Fruit fly (Drosophila melanogaster): ENCODE results near the gene RhoGAP92B.
A peak's percentile ranks its signal among the peaks of the same experiment; 100 is the strongest.

The RhoGAP92B gene

DNA sequence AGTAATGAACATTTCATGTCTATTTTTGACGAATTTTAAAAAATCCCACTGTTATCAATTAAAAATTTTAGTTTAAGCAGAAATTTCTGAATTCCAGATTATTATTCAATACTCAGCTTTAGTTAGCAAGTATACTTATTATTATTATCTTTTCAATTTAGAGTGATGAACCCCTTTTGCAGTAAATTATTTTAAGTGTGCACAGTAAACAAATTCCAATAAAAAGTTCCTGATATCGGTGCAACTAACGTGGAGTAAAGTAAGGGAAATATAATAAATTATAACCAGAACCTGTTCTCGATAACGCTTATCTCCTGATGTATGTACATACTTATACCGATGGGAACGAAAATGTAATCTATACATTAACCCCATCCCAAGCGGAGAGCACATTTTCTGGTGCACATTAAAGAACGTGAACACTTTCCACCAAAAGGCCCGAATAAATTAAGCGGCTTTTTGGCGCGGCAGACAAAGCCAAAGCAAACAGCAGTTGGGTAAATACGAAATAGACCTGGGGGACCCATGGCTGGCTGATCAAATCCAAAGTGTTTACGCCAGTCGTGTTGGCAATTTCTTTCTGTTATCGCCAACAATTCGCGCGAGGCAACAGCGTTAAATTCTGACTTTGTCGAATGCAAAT lies 46.8 kb upstream of the RhoGAP92B start (continued):
- TF ChIP-seq HLH3B (GFP tag; IDR thresholded peaks at IDR 0.05) (peak; percentile 37; the same call in 1 of the 2 replicates), sna (GFP tag; IDR thresholded peaks at IDR 0.05; ENCODE audit: partially characterized antibody) (no peak), emc (GFP tag; optimal IDR thresholded peaks at IDR 0.05) (no peak), Atf-2 (GFP tag; optimal IDR thresholded peaks at IDR 0.05) (no peak), Usf (GFP tag; optimal IDR thresholded peaks at IDR 0.05) (peak; percentile 14), PHDP (tag; optimal IDR thresholded peaks at IDR 0.05) (peak; percentile 0), pita (GFP tag; optimal IDR thresholded peaks at IDR 0.05) (no peak), sens-2 (GFP tag; IDR thresholded peaks at IDR 0.05) (no peak), CG14965 (GFP tag; optimal IDR thresholded peaks at IDR 0.05; ENCODE audit: borderline replicate concordance) (no peak), zfh1 (GFP tag; IDR thresholded peaks at IDR 0.05) (peak; percentile 34; the same call in 1 of the 3 replicates), gsb (GFP tag; IDR thresholded peaks at IDR 0.05) (no peak), Sox100B (GFP tag; optimal IDR thresholded peaks at IDR 0.05) (no peak), CG31388 (GFP tag; optimal IDR thresholded peaks at IDR 0.05) (no peak), CG17361 (GFP tag; IDR thresholded peaks at IDR 0.05) (no peak), CG43689 (GFP tag; IDR thresholded peaks at IDR 0.05) (no peak), CG6654 (GFP tag; optimal IDR thresholded peaks at IDR 0.05) (no peak), Dek (tag; optimal IDR thresholded peaks at IDR 0.05) (no peak), Hand (GFP tag; optimal IDR thresholded peaks at IDR 0.05) (no peak), exex (tag; optimal IDR thresholded peaks at IDR 0.05) (peak; percentile 75), Xrp1 (GFP tag; IDR thresholded peaks at IDR 0.05) (peak; percentile 46), CG9817 (tag; optimal IDR thresholded peaks at IDR 0.05) (no peak), pb (GFP tag; optimal IDR thresholded peaks at IDR 0.05) (no peak), D19A (tag; optimal IDR thresholded peaks at IDR 0.05) (peak; percentile 0), vvl (GFP tag; IDR thresholded peaks at IDR 0.05) (0 out of 2 replicates have a peak, but pooled peaks have one; percentile 27), vnd (GFP tag; IDR thresholded peaks at IDR 0.05; ENCODE audit: partially characterized antibody) (no peak), CG7745 (tag; optimal IDR thresholded peaks at IDR 0.05) (peak; percentile 44), lbe (GFP tag; optimal IDR thresholded peaks at IDR 0.05) (peak; percentile 86), eve (GFP tag; optimal IDR thresholded peaks at IDR 0.05) (no peak), Stat92E (GFP tag; optimal IDR thresholded peaks at IDR 0.05) (no peak), E2f2 (GFP tag; IDR thresholded peaks at IDR 0.05) (peak; percentile 26; the same call in 1 of the 2 replicates), caup (GFP tag; optimal IDR thresholded peaks at IDR 0.05; ENCODE audit: severe bottlenecking) (peak; percentile 71), slou (GFP tag; optimal IDR thresholded peaks at IDR 0.05) (peak; percentile 4), Hr51 (GFP tag; optimal IDR thresholded peaks at IDR 0.05) (no peak), scrt (GFP tag; optimal IDR thresholded peaks at IDR 0.05) (peak; percentile 22), CG9437 (GFP tag; optimal IDR thresholded peaks at IDR 0.05) (no peak), Doc2 (GFP tag; IDR thresholded peaks at IDR 0.05) (no peak), CG10654 (GFP tag; optimal IDR thresholded peaks at IDR 0.05) (no peak), her (GFP tag; optimal IDR thresholded peaks at IDR 0.05) (peak; percentile 9), CG2199 (GFP tag; IDR thresholded peaks at IDR 0.05) (0 out of 3 replicates have a peak, but pooled peaks have one; percentile 40), mam (GFP tag; optimal IDR thresholded peaks at IDR 0.05) (peak; percentile 29), CG5180 (GFP tag; optimal IDR thresholded peaks at IDR 0.05) (peak; percentile 31), sisA (GFP tag; IDR thresholded peaks at IDR 0.05) (no peak), Lim3 (GFP tag; IDR thresholded peaks at IDR 0.05) (no peak), Dbx (GFP tag; IDR thresholded peaks at IDR 0.05) (peak; percentile 68; the same call in 2 of the 3 replicates), CG8359 (GFP tag; optimal IDR thresholded peaks at IDR 0.05; ENCODE audit: borderline replicate concordance) (no peak), gcm2 (GFP tag; optimal IDR thresholded peaks at IDR 0.05) (no peak), HLHmδ (GFP tag; optimal IDR thresholded peaks at IDR 0.05) (no peak), ken (GFP tag; IDR thresholded peaks at IDR 0.05) (peak; percentile 48; the same call in 1 of the 3 replicates), CG2678 (tag; optimal IDR thresholded peaks at IDR 0.05) (no peak)

Measured in whole organism, embryonic.